Fruit fly (Drosophila melanogaster): Measurements from ENCODE around the gene CG4404.

DNA sequence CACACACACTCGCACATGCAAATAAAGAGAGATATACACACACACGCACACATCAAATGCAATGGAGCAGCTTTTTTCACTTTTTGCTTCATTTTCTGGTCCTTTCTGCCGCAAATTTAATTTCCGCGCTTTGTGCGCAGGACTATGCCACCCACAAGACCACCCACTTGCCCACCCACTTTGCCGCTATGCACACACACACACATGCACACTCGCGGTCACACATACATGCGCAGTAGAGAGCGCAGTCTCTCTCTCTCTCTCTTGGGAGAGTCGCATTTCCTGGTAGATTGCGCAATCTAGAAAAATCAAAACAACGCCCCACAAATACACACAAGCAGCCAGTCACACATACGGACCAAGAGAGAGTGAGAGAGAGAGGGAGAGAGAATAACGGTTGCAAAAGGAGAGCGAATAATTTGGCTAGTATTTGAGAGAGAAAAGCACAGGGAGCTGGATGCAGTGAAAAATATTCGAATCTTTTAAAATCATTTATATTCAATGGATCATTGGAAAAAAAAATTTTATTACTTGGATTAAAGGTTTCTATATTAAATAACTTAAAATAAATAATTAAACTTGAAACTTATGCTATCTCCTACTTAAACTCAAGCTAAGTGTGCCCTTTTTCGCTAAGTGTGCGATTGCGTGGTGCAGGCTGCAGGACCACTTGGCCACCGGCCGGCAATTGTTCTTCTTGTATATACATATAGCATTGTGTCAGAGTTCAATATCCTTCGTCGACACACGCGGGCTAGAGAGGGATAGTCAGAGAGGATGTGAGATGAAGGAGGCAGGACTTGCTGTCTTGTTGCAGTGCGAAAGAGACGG, 19.8 kb upstream of the CG4404 start:
- TF ChIP-seq fd96Ca (GFP tag; IDR thresholded peaks at IDR 0.05) (peak; percentile 25; the same call in 1 of the 3 replicates), Pif1B (GFP tag; optimal IDR thresholded peaks at IDR 0.05) (peak; percentile 12), gl (tag; optimal IDR thresholded peaks at IDR 0.05) (no peak), CG13204 (GFP tag; optimal IDR thresholded peaks at IDR 0.05) (no peak), Ets98B (GFP tag; IDR thresholded peaks at IDR 0.05) (0 out of 2 replicates have a peak, but pooled peaks have one; percentile 34), Snoo (tag; optimal IDR thresholded peaks at IDR 0.05) (peak; percentile 33), CG8159 (tag; optimal IDR thresholded peaks at IDR 0.05) (peak; percentile 24), CG17806 (tag; optimal IDR thresholded peaks at IDR 0.05) (peak; percentile 12), rn (GFP tag; IDR thresholded peaks at IDR 0.05) (no peak), CG8301 (tag; optimal IDR thresholded peaks at IDR 0.05) (no peak)
